Worm (Caenorhabditis elegans): Measurements from ENCODE around the gene mig-2.

mig-2 gene

ce11 chrX:11563663-11564062 is 15.3 kb downstream of the mig-2 start, which contains the start of gene trpp-9 (continued):
- peak; percentile 22 for TF ChIP-seq cey-2 (tag; optimal IDR thresholded peaks at IDR 0.05; ENCODE audit: borderline replicate concordance, insufficient read depth)
- TF ChIP-seq zag-1 (tag; optimal IDR thresholded peaks at IDR 0.05) = no peak
- no peak for TF ChIP-seq F37D6.2 (tag; optimal IDR thresholded peaks at IDR 0.05)
- TF ChIP-seq pqm-1 (tag; optimal IDR thresholded peaks at IDR 0.05) = no peak
- TF ChIP-seq nhr-10 (tag; optimal IDR thresholded peaks at IDR 0.05) = no peak
- peak; percentile 17 for TF ChIP-seq dpl-1 (GFP tag; optimal IDR thresholded peaks at IDR 0.05)
- TF ChIP-seq lin-38 (GFP tag; IDR thresholded peaks at IDR 0.05) = no peak
- TF ChIP-seq hmg-1.1 (GFP tag; IDR thresholded peaks at IDR 0.05) = peak; percentile 75
- TF ChIP-seq dmd-6 (GFP tag; IDR thresholded peaks at IDR 0.05) = peak; percentile 50; the same call in 1 of the 2 replicates
- TF ChIP-seq madf-5 (GFP tag; IDR thresholded peaks at IDR 0.05) = no peak
- no peak for TF ChIP-seq F44E2.7 (GFP tag; IDR thresholded peaks at IDR 0.05)
- TF ChIP-seq unc-39 (tag; optimal IDR thresholded peaks at IDR 0.05) = no peak
- TF ChIP-seq tag-97 (GFP tag; IDR thresholded peaks at IDR 0.05) = no peak

- TF ChIP-seq aha-1 (tag) (peak; percentile 50), fkh-10 (GFP tag; optimal IDR thresholded peaks at IDR 0.05) (peak; percentile 78), rbr-2 (tag; optimal IDR thresholded peaks at IDR 0.05) (no peak), lin-38 (GFP tag; IDR thresholded peaks at IDR 0.05) (no peak), unc-62 (GFP tag; optimal IDR thresholded peaks at IDR 0.05 in 1 of 2) (peak in 1 of 2 experiments; percentile 6), unc-62 (tag; optimal IDR thresholded peaks at IDR 0.05) (no peak), ces-1 (GFP tag; optimal IDR thresholded peaks at IDR 0.05) (peak; percentile 23), dmd-6 (GFP tag; IDR thresholded peaks at IDR 0.05) (no peak)
Measured at ce11 chrX:11569744-11570359, 21.4 kb downstream of the mig-2 start.

- TF ChIP-seq ama-1 (optimal IDR thresholded peaks at IDR 0.05) = no peak
- TF ChIP-seq hlh-30 (tag; optimal IDR thresholded peaks at IDR 0.05; ENCODE audit: insufficient read depth) = peak; percentile 47
- no peak for TF ChIP-seq set-16 (GFP tag; IDR thresholded peaks at IDR 0.05)
- 0 out of 2 replicates have a peak, but pooled peaks have one; percentile 49 for TF ChIP-seq ctbp-1 (GFP tag; IDR thresholded peaks at IDR 0.05)
- TF ChIP-seq hmg-1.1 (GFP tag; IDR thresholded peaks at IDR 0.05) = 0 out of 2 replicates have a peak, but pooled peaks have one; percentile 16
Measured at ce11 chrX:11571714-11572113, 23.3 kb downstream of the mig-2 start.

- TF ChIP-seq gei-8 (GFP tag; optimal IDR thresholded peaks at IDR 0.05) (no peak), unc-62 (GFP tag; optimal IDR thresholded peaks at IDR 0.05 in 1 of 2) (peak in 1 of 2 experiments; percentile 49), unc-62 (tag; optimal IDR thresholded peaks at IDR 0.05) (no peak)
Measured at ce11 chrX:11572205-11572604, 23.8 kb downstream of the mig-2 start, which contains the start of gene frm-3. Gene frm-3, plus strand, starts transcription at chrX:11572505.

ce11 chrX:11574167-11574566 is 25.8 kb downstream of the mig-2 start:
- peak in 1 of 2 experiments; percentile 98 for TF ChIP-seq unc-62 (GFP tag; optimal IDR thresholded peaks at IDR 0.05 in 1 of 2)
- no peak for TF ChIP-seq unc-62 (tag; optimal IDR thresholded peaks at IDR 0.05)
- peak; percentile 82 for TF ChIP-seq aha-1 (tag)
- no peak for TF ChIP-seq lin-39 (tag; optimal IDR thresholded peaks at IDR 0.05)
- no peak for TF ChIP-seq arid-1 (GFP tag; conservative IDR thresholded peaks at IDR 0.05)
- no peak for TF ChIP-seq php-3 (GFP tag; IDR thresholded peaks at IDR 0.05)

ce11 chrX:11576429-11577088 is 28.2 kb downstream of the mig-2 start:
- no peak for TF ChIP-seq ama-1 (optimal IDR thresholded peaks at IDR 0.05)
- peak; percentile 76; the same call in 1 of the 2 replicates for TF ChIP-seq tag-97 (GFP tag; IDR thresholded peaks at IDR 0.05)
- TF ChIP-seq arid-1 (GFP tag; conservative IDR thresholded peaks at IDR 0.05) = no peak
- no peak for TF ChIP-seq F10B5.3 (tag; optimal IDR thresholded peaks at IDR 0.05)
- TF ChIP-seq jun-1 (tag; optimal IDR thresholded peaks at IDR 0.05) = no peak
- TF ChIP-seq F26F4.8 (GFP tag; conservative IDR thresholded peaks at IDR 0.05) = no peak
- no peak for TF ChIP-seq mep-1 (tag; optimal IDR thresholded peaks at IDR 0.05)
- no peak for TF ChIP-seq Y5F2A.4 (GFP tag; optimal IDR thresholded peaks at IDR 0.05)
- no peak for TF ChIP-seq egl-27 (tag; optimal IDR thresholded peaks at IDR 0.05)
- TF ChIP-seq aha-1 (tag) = peak; percentile 91
- TF ChIP-seq set-16 (GFP tag; IDR thresholded peaks at IDR 0.05) = peak; percentile 76
- no peak for TF ChIP-seq fkh-10 (GFP tag; optimal IDR thresholded peaks at IDR 0.05)
- TF ChIP-seq saeg-2 (GFP tag; IDR thresholded peaks at IDR 0.05) = no peak
- TF ChIP-seq nhr-25 (tag; optimal IDR thresholded peaks at IDR 0.05; ENCODE audit: borderline replicate concordance, insufficient read depth) = no peak
- TF ChIP-seq unc-130 (GFP tag; optimal IDR thresholded peaks at IDR 0.05) = no peak
- TF ChIP-seq attf-4 (tag; optimal IDR thresholded peaks at IDR 0.05) = no peak
- TF ChIP-seq php-3 (GFP tag; IDR thresholded peaks at IDR 0.05) = no peak
- TF ChIP-seq nhr-111 (GFP tag; optimal IDR thresholded peaks at IDR 0.05) = no peak
- TF ChIP-seq cey-2 (tag; optimal IDR thresholded peaks at IDR 0.05; ENCODE audit: borderline replicate concordance, insufficient read depth) = no peak
- TF ChIP-seq unc-62 (GFP tag; optimal IDR thresholded peaks at IDR 0.05 in 1 of 2) = peak in 1 of 2 experiments; percentile 98
- TF ChIP-seq unc-62 (tag; optimal IDR thresholded peaks at IDR 0.05) = no peak
- no peak for TF ChIP-seq F44E2.7 (GFP tag; IDR thresholded peaks at IDR 0.05)
